Fruit fly (Drosophila melanogaster) whole organism, pupa: ENCODE results near the gene eIF4A.

Experiments used
- CG10348 ChIP-seq: fragments of 200-800 bp; sonication (Bioruptor generic); IDR thresholded peaks from 2 replicates; pipeline ENCODE4 v1.3.6; 2022; ENCODE audit warnings: missing biosample characterization, missing genetic modification characterization
- CG13204 ChIP-seq: fragments of 200-800 bp; sonication (Bioruptor generic); optimal IDR thresholded peaks from 2 replicates; lab custom pipeline; 2018; ENCODE audit warnings: missing biosample characterization, mild to moderate bottlenecking, missing genetic modification characterization, moderate library complexity
- CG14655 ChIP-seq: fragments of 200-800 bp; sonication (Bioruptor generic); optimal IDR thresholded peaks from 3 replicates; lab custom pipeline; 2017; ENCODE audit warnings: mild to moderate bottlenecking, missing biosample characterization, missing genetic modification reagents, missing genetic modification characterization
- CG15710 ChIP-seq: fragments of 200-800 bp; sonication (Bioruptor generic); optimal IDR thresholded peaks from 2 replicates; lab custom pipeline; 2018; ENCODE audit warnings: missing biosample characterization, mild to moderate bottlenecking, missing genetic modification characterization, moderate library complexity
- CG17806 ChIP-seq: fragments of 200-800 bp; sonication (Bioruptor generic); optimal IDR thresholded peaks from 2 replicates; lab custom pipeline; 2018; ENCODE audit warnings: missing biosample characterization, mild to moderate bottlenecking, missing genetic modification characterization, moderate library complexity
- CG32121 ChIP-seq: fragments of 200-800 bp; sonication (Bioruptor generic); IDR thresholded peaks from 2 replicates; pipeline ENCODE4 v1.3.6; 2022; ENCODE audit warnings: missing biosample characterization, missing genetic modification characterization
- CG34367 ChIP-seq: fragments of 200-800 bp; sonication (Bioruptor generic); optimal IDR thresholded peaks from 2 replicates; lab custom pipeline; 2018; ENCODE audit warnings: missing biosample characterization, mild to moderate bottlenecking, missing genetic modification characterization
- CG4496 ChIP-seq: fragments of 200-800 bp; sonication (Bioruptor generic); IDR thresholded peaks from 3 replicates; pipeline ENCODE4 v1.3.6; 2022; ENCODE audit warnings: missing biosample characterization, missing genetic modification characterization
- CG8159 ChIP-seq: fragments of 200-800 bp; sonication (Bioruptor generic); optimal IDR thresholded peaks from 3 replicates; lab custom pipeline; 2018; ENCODE audit warnings: missing biosample characterization, mild to moderate bottlenecking, missing genetic modification characterization, moderate library complexity
- CG8301 ChIP-seq: fragments of 200-800 bp; sonication (Bioruptor generic); optimal IDR thresholded peaks from 2 replicates; lab custom pipeline; 2018; ENCODE audit warnings: missing biosample characterization, mild to moderate bottlenecking, missing genetic modification characterization
- D1 ChIP-seq: fragments of 200-800 bp; sonication (Bioruptor generic); optimal IDR thresholded peaks from 2 replicates; lab custom pipeline; 2018; ENCODE audit warnings: missing biosample characterization, mild to moderate bottlenecking, missing genetic modification characterization, moderate library complexity
- EcR ChIP-seq: fragments of 200-800 bp; sonication (Bioruptor generic); optimal IDR thresholded peaks from 3 replicates; lab custom pipeline; 2019; ENCODE audit warnings: missing biosample characterization, missing genetic modification characterization, mild to moderate bottlenecking, moderate library complexity, missing genetic modification reagents
- Ets98B ChIP-seq: fragments of 200-800 bp; sonication (Bioruptor generic); IDR thresholded peaks from 2 replicates; pipeline ENCODE4 v1.3.6; 2022; ENCODE audit warnings: missing biosample characterization, missing genetic modification characterization
- gl ChIP-seq: fragments of 200-800 bp; sonication (Bioruptor generic); optimal IDR thresholded peaks from 2 replicates; lab custom pipeline; 2018; ENCODE audit warnings: missing biosample characterization, mild to moderate bottlenecking, missing genetic modification characterization

- TF ChIP-seq gl (tag; lab: Kevin White, UChicago) (no peak), CG17806 (tag; lab: Kevin White, UChicago) (no peak), CG32121 (GFP tag; lab: Robert Waterston, UW) (0 out of 2 replicates have a peak, but pooled peaks have one; percentile 40), CG8301 (tag; lab: Kevin White, UChicago) (no peak), CG14655 (GFP tag; lab: Kevin White, UChicago) (no peak), CG15710 (tag; lab: Kevin White, UChicago) (peak; percentile 16), Ets98B (no peak), EcR (GFP tag; lab: Kevin White, UChicago) (no peak), CG4496 (no peak), CG8159 (tag; lab: Kevin White, UChicago) (no peak), CG13204 (no peak), CG10348 (GFP tag; lab: Robert Waterston, UW) (no peak), CG34367 (tag; lab: Kevin White, UChicago) (no peak), D1 (tag; lab: Kevin White, UChicago) (no peak)
Measured at dm6 chr2L:5948775-5949526, 32.6 kb upstream of the eIF4A start, which contains the start of gene CG9044.
